Worm (Caenorhabditis elegans) whole organism, L4/young adult: ENCODE data around the gene gst-16.

Source experiments
- W03F9.2 ChIP-seq: fragments of 150-350 bp; optimal IDR thresholded peaks from 2 replicates; lab custom pipeline; 2014; ENCODE audit warnings: missing biosample characterization, missing genetic modification characterization
- dao-5 ChIP-seq: sonication (generic microtip); optimal IDR thresholded peaks from 2 replicates; lab custom pipeline; 2016; ENCODE audit warnings: missing genotype, missing genetic modification characterization, moderate library complexity, missing compliant biosample characterization
- him-1 ChIP-seq: sonication (generic microtip); optimal IDR thresholded peaks from 2 replicates; lab custom pipeline; 2016; ENCODE audit warnings: missing genotype, missing genetic modification reagents, missing genetic modification characterization, missing compliant biosample characterization

gst-16 gene

ce11 chrII:13637941-13638489 is 13.8 kb upstream of the gst-16 start, which contains the start of gene phdh-1:
Gene phdh-1, minus strand, starts transcription at chrII:13638480.
- TF ChIP-seq W03F9.2 (tag; lab: Kevin White, UChicago), result no peak
- no peak for TF ChIP-seq dao-5 (tag; lab: Kevin White, UChicago)
- no peak for TF ChIP-seq him-1 (tag; lab: Kevin White, UChicago)

DNA sequence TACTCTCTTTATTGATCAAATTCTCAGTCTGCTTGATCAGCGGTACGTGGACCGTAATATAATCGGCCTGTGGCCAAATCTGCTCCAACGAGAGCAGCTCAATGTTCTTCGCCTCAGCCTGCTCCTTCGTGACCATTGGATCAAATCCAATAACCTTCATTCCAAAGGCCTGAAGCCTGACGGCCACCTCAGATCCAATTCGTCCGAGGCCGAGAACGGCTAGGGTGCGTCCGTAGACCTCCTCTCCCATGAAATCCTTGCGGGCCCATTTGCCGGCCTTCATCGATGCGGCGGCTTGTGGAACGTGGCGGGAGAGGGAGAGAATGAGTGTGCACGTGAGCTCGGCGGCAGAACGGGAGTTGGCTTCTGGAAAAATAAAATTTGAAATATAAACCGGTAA is 13.2 kb upstream of the gst-16 start:
- no peak for TF ChIP-seq dao-5 (tag; lab: Kevin White, UChicago)
- no peak for TF ChIP-seq him-1 (tag; lab: Kevin White, UChicago)
- TF ChIP-seq W03F9.2 (tag; lab: Kevin White, UChicago), result no peak

DNA sequence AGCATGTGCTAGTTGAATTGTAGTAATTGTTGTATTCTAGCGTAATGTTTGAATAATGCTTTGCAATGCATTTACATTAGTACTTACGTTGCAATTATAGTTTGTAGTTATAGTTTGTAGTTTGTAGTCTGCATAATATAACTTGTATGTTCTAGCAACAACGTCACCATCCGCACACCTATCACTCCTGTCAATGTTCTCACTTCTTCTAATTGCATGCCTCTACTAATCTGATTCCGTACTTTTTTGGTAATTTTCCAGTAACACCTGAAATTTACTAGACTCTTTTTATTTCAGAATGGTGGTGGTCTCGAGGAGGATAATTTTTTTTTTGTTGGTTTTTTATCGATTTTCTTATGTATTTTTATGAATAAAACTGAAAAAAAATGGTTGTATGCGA is 12.4 kb upstream of the gst-16 start:
- TF ChIP-seq dao-5 (tag; lab: Kevin White, UChicago) (no peak), him-1 (tag; lab: Kevin White, UChicago) (no peak), W03F9.2 (tag; lab: Kevin White, UChicago) (no peak)

- no peak for TF ChIP-seq him-1 (tag; lab: Kevin White, UChicago)
- no peak for TF ChIP-seq W03F9.2 (tag; lab: Kevin White, UChicago)
- TF ChIP-seq dao-5 (tag; lab: Kevin White, UChicago), result no peak
Measured at ce11 chrII:13632238-13632637, 8.0 kb upstream of the gst-16 start, which contains the start of gene tag-10. Gene tag-10, plus strand, starts transcription at chrII:13632584.

ce11 chrII:13630690-13631089 is 6.5 kb upstream of the gst-16 start, which contains the start of the genes gst-17 and gst-18:
Gene gst-17, minus strand, starts transcription at chrII:13630790.
Gene gst-18, minus strand, starts transcription at chrII:13630887.
- TF ChIP-seq dao-5 (tag; lab: Kevin White, UChicago) (no peak), him-1 (tag; lab: Kevin White, UChicago) (no peak), W03F9.2 (tag; lab: Kevin White, UChicago) (no peak)

ce11 chrII:13627001-13627400 is 2.8 kb upstream of the gst-16 start, which contains the start of gene gst-19:
Gene gst-19, minus strand, starts transcription at chrII:13627145.
- no peak for TF ChIP-seq dao-5 (tag; lab: Kevin White, UChicago)
- TF ChIP-seq W03F9.2 (tag; lab: Kevin White, UChicago), result no peak
- TF ChIP-seq him-1 (tag; lab: Kevin White, UChicago), result no peak

- TF ChIP-seq W03F9.2 (tag; lab: Kevin White, UChicago) (no peak), him-1 (tag; lab: Kevin White, UChicago) (no peak), dao-5 (tag; lab: Kevin White, UChicago) (no peak)
Measured at ce11 chrII:13617808-13618207, 6.4 kb downstream of the gst-16 start, which contains the start of gene gst-12. Gene gst-12, minus strand, starts transcription at chrII:13618061.

DNA sequence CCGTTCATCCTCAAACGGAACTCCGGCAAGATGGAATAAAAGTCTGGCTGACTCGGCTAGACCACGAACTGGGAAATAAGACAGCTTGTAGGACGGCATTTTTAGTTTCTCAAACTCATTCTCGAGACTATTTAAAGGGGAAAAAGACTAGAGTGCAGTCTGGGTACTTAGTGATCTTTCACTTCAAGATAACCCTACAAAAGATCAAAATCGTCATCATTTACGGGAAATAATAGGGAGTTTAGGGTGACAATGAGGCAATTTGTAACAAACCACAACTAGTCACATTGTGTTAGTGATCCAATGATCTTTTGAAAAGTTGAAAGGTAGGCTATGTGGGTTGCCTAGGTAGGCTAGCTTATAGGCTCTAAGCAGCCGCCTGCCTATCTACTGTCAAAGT is 8.2 kb downstream of the gst-16 start, which contains the start of gene gst-14:
Gene gst-14 (minus strand): TSS at position 101 of the 400 bp plus-strand sequence.
- TF ChIP-seq W03F9.2 (tag; lab: Kevin White, UChicago) (no peak), dao-5 (tag; lab: Kevin White, UChicago) (no peak)

ce11 chrII:13614516-13614915 is 9.7 kb downstream of the gst-16 start:
- TF ChIP-seq W03F9.2 (tag; lab: Kevin White, UChicago) (no peak), dao-5 (tag; lab: Kevin White, UChicago) (no peak), him-1 (tag; lab: Kevin White, UChicago) (no peak)

- TF ChIP-seq dao-5 (tag; lab: Kevin White, UChicago) (no peak), W03F9.2 (tag; lab: Kevin White, UChicago) (no peak), him-1 (tag; lab: Kevin White, UChicago) (no peak)
Measured at ce11 chrII:13613096-13613495, 11.1 kb downstream of the gst-16 start, which contains the start of gene gst-15. Gene gst-15, minus strand, starts transcription at chrII:13613196.

- TF ChIP-seq him-1 (tag; lab: Kevin White, UChicago), result no peak
- TF ChIP-seq dao-5 (tag; lab: Kevin White, UChicago), result no peak
- no peak for TF ChIP-seq W03F9.2 (tag; lab: Kevin White, UChicago)
Measured at ce11 chrII:13611186-13611585, 13.1 kb downstream of the gst-16 start, which contains the start of gene gst-24. Gene gst-24, minus strand, starts transcription at chrII:13611366.

DNA sequence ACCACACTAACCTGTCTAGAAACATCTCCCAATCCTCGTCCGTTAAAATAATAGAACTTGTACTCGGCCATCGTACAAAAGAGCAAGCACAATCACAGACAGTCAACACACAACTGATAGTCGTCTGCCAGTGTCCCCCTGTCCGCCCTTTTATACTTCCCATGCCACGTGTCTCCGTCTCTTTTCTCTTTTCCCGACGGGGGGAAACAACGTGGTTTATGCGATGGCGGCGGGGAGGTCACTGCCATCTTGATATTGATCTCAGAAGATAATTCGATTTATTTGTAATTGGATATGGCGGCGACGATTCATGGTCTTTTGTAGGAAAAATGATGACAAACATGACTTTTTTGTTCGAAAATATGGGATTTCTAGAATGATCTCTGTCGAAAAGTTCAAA is 14.6 kb downstream of the gst-16 start, which contains the start of gene gst-20:
Gene gst-20 (minus strand): TSS at position 170 of the 400 bp plus-strand sequence.
- TF ChIP-seq W03F9.2 (tag; lab: Kevin White, UChicago) (no peak), him-1 (tag; lab: Kevin White, UChicago) (no peak), dao-5 (tag; lab: Kevin White, UChicago) (no peak)

DNA sequence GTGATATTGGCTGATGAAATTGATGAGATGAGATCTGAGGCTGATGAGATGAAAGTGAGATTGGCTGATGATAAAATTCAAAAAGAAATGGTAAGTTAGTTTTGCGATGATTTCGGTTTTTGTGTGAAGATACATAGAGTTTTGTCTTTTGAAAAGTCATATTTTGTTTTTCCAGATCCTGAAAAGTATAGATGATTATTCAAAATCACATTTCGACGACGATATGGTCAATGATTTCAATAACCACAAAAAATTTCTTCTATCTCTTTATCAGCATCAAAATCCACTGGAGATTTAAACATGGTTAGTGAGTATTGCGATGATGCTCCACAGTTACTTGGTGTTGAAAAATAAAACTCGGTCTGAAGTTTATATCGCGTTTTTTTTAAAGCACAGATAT is 23.3 kb downstream of the gst-16 start, which contains the start of gene csp-1:
Gene csp-1 (plus strand): TSS at position 301 of the 400 bp plus-strand sequence.
- no peak for TF ChIP-seq him-1 (tag; lab: Kevin White, UChicago)
- TF ChIP-seq dao-5 (tag; lab: Kevin White, UChicago), result no peak
